Worm (Caenorhabditis elegans): Measurements from ENCODE around the gene ZK1290.11.

ce11 chrII:7545364-7545763 lies 16.0 kb downstream of the ZK1290.11 start:
- TF ChIP-seq unc-39 (tag; optimal IDR thresholded peaks at IDR 0.05), result no peak
- no peak for TF ChIP-seq unc-62 (GFP tag; optimal IDR thresholded peaks at IDR 0.05)
- TF ChIP-seq ztf-4 (tag; optimal IDR thresholded peaks at IDR 0.05), result no peak
- no peak for TF ChIP-seq fos-1 (tag; optimal IDR thresholded peaks at IDR 0.05)
- TF ChIP-seq aly-2 (tag; optimal IDR thresholded peaks at IDR 0.05), result no peak
- TF ChIP-seq nhr-25 (tag; optimal IDR thresholded peaks at IDR 0.05), result peak; percentile 9
- TF ChIP-seq ama-1 (optimal IDR thresholded peaks at IDR 0.05), result peak; percentile 89
- peak; percentile 36 for TF ChIP-seq R02D3.7 (tag; optimal IDR thresholded peaks at IDR 0.05)
- no peak for TF ChIP-seq lin-39 (tag; optimal IDR thresholded peaks at IDR 0.05)
- no peak for TF ChIP-seq pqm-1 (tag; optimal IDR thresholded peaks at IDR 0.05)
- TF ChIP-seq elt-3 (tag; optimal IDR thresholded peaks at IDR 0.05), result peak; percentile 29 to 77 (median 72)
- TF ChIP-seq mdl-1 (tag; optimal IDR thresholded peaks at IDR 0.05), result no peak
- no peak for TF ChIP-seq ztf-11 (tag; optimal IDR thresholded peaks at IDR 0.05)

Measured in whole organism, L3 larva.